Fruit fly (Drosophila melanogaster): ENCODE measurements around the gene CG42245.

CG42245 gene

DNA sequence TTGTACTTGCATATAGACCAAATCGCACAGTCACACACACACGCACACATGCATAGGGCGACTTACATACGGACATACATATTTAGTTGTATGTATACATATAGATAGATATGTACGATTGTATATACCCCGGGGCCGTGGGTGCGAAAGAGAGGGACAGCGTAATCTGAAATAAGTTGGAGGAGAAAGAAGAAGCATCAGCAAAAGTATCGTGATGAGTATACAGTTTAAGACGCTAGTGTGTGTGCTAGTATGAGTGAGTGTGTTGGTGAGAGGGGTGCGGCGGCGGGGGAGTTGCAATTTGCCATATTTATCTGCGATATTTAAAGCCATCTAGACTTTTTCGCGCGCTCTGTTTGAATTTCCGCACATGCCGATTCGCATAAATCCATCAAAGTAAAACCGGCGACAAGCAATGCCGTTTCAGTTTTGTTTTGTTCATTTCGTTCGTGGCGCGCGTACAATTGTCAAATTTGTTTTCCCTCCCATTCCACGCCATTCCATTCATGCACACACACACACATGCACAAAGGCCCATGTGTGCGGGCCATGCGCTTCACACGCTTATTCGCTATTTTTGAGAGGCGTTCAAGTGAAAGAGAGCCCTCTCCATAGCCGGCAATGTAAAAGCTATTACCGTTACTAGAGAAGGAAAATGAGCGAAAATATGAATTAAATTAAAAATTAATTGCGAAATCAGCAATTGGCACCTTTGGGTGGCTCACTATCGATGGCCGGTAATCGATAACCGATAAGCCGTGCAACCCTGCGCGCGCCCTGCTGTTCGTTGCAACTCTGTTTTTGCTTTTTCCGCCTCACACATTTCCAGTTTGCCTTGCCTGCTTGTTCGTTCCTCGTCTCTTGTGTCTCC lies 3.6 kb downstream of the CG42245 start:
- TF ChIP-seq CG5204 (GFP tag; optimal IDR thresholded peaks at IDR 0.05), result peak; percentile 74
- TF ChIP-seq Hr96 (GFP tag; optimal IDR thresholded peaks at IDR 0.05), result peak; percentile 82
- peak; percentile 56 for TF ChIP-seq CG33017 (tag; optimal IDR thresholded peaks at IDR 0.05)
- peak; percentile 78 for TF ChIP-seq CG12768 (GFP tag; optimal IDR thresholded peaks at IDR 0.05)
- peak; percentile 86 for TF ChIP-seq CG7101 (tag; optimal IDR thresholded peaks at IDR 0.05)
- peak; percentile 73 for TF ChIP-seq ovo (GFP tag; optimal IDR thresholded peaks at IDR 0.05)
- TF ChIP-seq CG11617 (GFP tag; optimal IDR thresholded peaks at IDR 0.05), result peak; percentile 93
- peak; percentile 91 for TF ChIP-seq CG14711 (tag; optimal IDR thresholded peaks at IDR 0.05)
- TF ChIP-seq bab1 (GFP tag; optimal IDR thresholded peaks at IDR 0.05), result peak; percentile 86
- TF ChIP-seq cnc (optimal IDR thresholded peaks at IDR 0.05), result peak in 1 of 2 experiments; percentile 13
- TF ChIP-seq pad (GFP tag; optimal IDR thresholded peaks at IDR 0.05), result peak; percentile 80
- peak; percentile 93 for TF ChIP-seq Mnt (GFP tag; optimal IDR thresholded peaks at IDR 0.05)
- peak; percentile 67 for TF ChIP-seq toe (GFP tag; optimal IDR thresholded peaks at IDR 0.05)
- TF ChIP-seq Clk (GFP tag; optimal IDR thresholded peaks at IDR 0.05), result peak; percentile 52
- TF ChIP-seq CG7045 (GFP tag; optimal IDR thresholded peaks at IDR 0.05), result peak; percentile 78
- peak; percentile 96 for TF ChIP-seq tj (GFP tag; optimal IDR thresholded peaks at IDR 0.05)
- TF ChIP-seq Crg-1 (GFP tag; optimal IDR thresholded peaks at IDR 0.05), result peak; percentile 88
- peak; percentile 97 for TF ChIP-seq cic (GFP tag; optimal IDR thresholded peaks at IDR 0.05)
- TF ChIP-seq kay (GFP tag; ENCODE audit: borderline replicate concordance), result peak; percentile 49
- TF ChIP-seq CG1620 (GFP tag; optimal IDR thresholded peaks at IDR 0.05), result peak; percentile 77

DNA sequence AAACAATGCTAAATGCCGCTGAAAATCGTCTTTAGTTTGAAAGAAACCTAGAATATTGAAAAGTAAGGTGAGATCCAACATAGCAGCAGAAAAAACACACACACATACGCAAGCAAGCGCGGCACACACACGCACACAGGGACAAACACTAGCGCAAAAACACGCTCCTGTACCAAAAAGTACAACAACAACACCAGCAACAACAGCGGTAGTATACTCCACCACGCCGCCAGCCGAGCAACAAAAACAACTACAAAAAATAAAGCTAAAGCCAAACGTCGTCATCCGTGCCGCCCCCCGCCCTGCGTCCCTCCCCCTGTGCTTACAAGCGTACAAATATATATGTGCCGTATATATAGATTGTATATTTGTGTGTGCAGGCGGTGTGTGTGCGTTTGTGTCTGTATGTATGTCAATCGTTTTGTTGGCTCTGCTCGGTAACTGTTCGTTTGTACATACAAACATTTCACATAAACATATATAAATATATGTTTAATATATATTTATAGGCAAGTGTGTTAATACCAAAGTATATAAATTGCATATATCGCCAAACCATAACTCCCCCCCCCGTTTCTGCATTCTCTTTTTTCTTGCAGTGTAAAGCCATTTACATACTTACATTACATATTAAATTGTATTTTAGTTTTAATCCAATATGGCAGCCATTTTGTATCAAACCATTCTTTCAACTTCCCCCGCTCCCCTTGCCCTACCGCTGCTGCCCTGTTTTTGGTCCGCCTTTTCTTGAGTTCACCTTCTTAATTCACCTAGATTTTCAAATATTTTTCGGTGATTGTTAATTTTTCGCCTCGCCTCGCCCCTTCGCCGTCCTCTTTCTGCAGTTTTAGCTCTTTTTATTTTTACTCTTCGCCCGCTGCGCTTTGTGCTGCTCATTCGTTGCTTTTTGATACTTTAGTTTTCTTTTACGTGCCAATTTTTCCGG lies 4.8 kb downstream of the CG42245 start:
- TF ChIP-seq cic (GFP tag; optimal IDR thresholded peaks at IDR 0.05) (no peak), CG7101 (tag; optimal IDR thresholded peaks at IDR 0.05) (no peak), CG33017 (tag; optimal IDR thresholded peaks at IDR 0.05) (no peak), Hr96 (GFP tag; optimal IDR thresholded peaks at IDR 0.05) (no peak), pad (GFP tag; optimal IDR thresholded peaks at IDR 0.05) (no peak), Clk (GFP tag; optimal IDR thresholded peaks at IDR 0.05) (no peak), CG5204 (GFP tag; optimal IDR thresholded peaks at IDR 0.05) (no peak), bab1 (GFP tag; optimal IDR thresholded peaks at IDR 0.05) (peak; percentile 40), CG12768 (GFP tag; optimal IDR thresholded peaks at IDR 0.05) (peak; percentile 6), CG14711 (tag; optimal IDR thresholded peaks at IDR 0.05) (peak; percentile 46), kay (GFP tag; ENCODE audit: borderline replicate concordance) (no peak), tj (GFP tag; optimal IDR thresholded peaks at IDR 0.05) (peak; percentile 63), Crg-1 (GFP tag; optimal IDR thresholded peaks at IDR 0.05) (no peak)

DNA sequence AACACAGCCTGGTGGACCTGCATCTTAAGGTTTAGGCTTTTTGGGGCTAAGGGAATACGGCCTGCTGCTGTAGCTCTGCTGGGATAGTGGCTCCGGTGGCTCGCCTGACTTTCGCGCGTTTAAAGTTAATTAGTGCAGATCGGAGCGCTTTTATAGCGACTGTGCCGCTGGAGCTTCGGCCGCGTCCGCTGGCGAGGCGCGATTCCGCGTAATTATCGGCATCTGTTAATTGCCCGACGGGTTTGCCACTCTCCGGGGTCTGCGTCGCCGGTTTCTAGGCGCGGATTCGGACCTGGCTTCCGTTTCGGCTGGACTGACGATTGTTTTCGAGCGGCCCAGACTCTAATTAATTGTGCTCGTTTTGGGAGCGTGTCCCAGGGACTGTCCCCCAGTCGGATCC lies 11.8 kb downstream of the CG42245 start, which contains the start of gene CG14949:
Gene CG14949 (minus strand): TSS at position 101 of the 400 bp plus-strand sequence.
- no peak for TF ChIP-seq CG14711 (tag; optimal IDR thresholded peaks at IDR 0.05)

DNA sequence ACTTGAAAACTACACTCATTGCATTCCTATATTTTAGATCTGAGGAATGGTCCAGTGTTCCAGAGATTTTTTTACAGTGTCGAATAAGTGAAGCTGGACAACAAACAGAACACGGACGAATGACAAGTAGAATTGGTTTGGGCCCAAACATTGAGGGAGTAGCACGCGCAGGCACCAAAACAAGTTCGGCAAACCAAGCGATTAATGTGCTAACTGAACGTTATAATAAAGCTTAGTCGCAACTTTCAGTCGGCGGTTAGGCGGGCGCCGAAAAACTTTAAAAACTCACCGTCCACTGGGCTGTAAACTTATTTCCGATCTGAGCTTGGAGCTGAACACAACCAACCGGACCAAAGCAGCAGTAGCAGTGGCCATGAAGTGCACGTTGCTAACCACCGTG lies 13.6 kb downstream of the CG42245 start, which contains the start of gene CG1143:
Gene CG1143 (plus strand): TSS at position 301 of the 400 bp plus-strand sequence.
- no peak for TF ChIP-seq kay (GFP tag; ENCODE audit: borderline replicate concordance)
- TF ChIP-seq bab1 (GFP tag; optimal IDR thresholded peaks at IDR 0.05), result no peak
- no peak for TF ChIP-seq CG7101 (tag; optimal IDR thresholded peaks at IDR 0.05)
- no peak for TF ChIP-seq cic (GFP tag; optimal IDR thresholded peaks at IDR 0.05)
- no peak for TF ChIP-seq Crg-1 (GFP tag; optimal IDR thresholded peaks at IDR 0.05)
- no peak for TF ChIP-seq CG5204 (GFP tag; optimal IDR thresholded peaks at IDR 0.05)
- TF ChIP-seq Clk (GFP tag; optimal IDR thresholded peaks at IDR 0.05), result no peak
- no peak for TF ChIP-seq CG1620 (GFP tag; optimal IDR thresholded peaks at IDR 0.05)
- no peak for TF ChIP-seq Hr96 (GFP tag; optimal IDR thresholded peaks at IDR 0.05)
- TF ChIP-seq CG12768 (GFP tag; optimal IDR thresholded peaks at IDR 0.05), result no peak

DNA sequence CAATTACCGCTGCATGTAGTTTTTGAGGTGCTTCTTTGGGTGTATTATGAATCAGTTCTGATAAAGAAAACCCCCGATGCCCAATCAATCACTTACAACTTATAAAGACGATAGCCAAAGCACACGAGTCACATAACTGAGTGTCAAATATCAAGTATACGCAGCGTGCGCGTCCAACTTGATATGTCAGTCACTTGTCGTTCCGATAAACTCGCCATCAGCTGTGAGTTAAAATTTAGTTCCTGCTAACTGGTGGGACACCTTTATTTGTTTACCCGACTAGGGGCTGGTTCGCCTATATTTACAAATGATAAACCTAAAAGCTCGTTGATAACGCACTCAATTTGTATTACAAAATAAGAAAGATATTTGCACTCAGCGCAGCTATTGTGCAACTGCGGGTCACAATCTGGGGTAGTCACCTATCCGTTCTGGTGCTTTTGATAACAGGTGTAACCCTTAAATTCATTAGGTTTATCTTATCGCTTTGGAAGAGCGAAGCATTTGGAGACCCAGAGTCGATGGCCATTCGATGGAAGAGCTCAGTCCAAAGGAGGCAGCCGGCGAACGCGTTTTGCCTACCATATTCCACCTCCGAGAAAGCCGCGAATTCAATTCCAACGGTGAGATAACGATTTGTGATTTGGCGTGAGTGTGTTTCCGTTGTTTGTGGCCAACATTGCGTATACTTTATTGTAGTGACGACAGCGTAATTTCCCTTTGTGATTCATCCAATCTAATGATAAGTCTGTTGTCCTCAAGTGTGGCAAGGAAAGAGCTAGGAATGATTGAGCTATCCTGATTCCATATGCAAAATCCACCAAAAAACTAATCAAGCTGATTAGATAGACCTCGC lies 16.2 kb downstream of the CG42245 start, which contains the start of gene CG1246:
Gene CG1246 (plus strand): TSS at position 526 of the 856 bp plus-strand sequence.
- no peak for TF ChIP-seq CG5204 (GFP tag; optimal IDR thresholded peaks at IDR 0.05)
- no peak for TF ChIP-seq bab1 (GFP tag; optimal IDR thresholded peaks at IDR 0.05)
- TF ChIP-seq CG11617 (GFP tag; optimal IDR thresholded peaks at IDR 0.05), result peak; percentile 24
- peak; percentile 14 for TF ChIP-seq Hr96 (GFP tag; optimal IDR thresholded peaks at IDR 0.05)
- TF ChIP-seq tj (GFP tag; optimal IDR thresholded peaks at IDR 0.05), result no peak
- no peak for TF ChIP-seq Crg-1 (GFP tag; optimal IDR thresholded peaks at IDR 0.05)
- TF ChIP-seq ovo (GFP tag; optimal IDR thresholded peaks at IDR 0.05), result no peak
- TF ChIP-seq CG12768 (GFP tag; optimal IDR thresholded peaks at IDR 0.05), result peak; percentile 47
- TF ChIP-seq CG7045 (GFP tag; optimal IDR thresholded peaks at IDR 0.05), result peak; percentile 49
- TF ChIP-seq CG33017 (tag; optimal IDR thresholded peaks at IDR 0.05), result peak; percentile 39
- TF ChIP-seq cic (GFP tag; optimal IDR thresholded peaks at IDR 0.05), result peak; percentile 71
- no peak for TF ChIP-seq Clk (GFP tag; optimal IDR thresholded peaks at IDR 0.05)
- TF ChIP-seq Mnt (GFP tag; optimal IDR thresholded peaks at IDR 0.05), result peak; percentile 60
- peak; percentile 62 for TF ChIP-seq CG14711 (tag; optimal IDR thresholded peaks at IDR 0.05)
- peak; percentile 32 for TF ChIP-seq pad (GFP tag; optimal IDR thresholded peaks at IDR 0.05)
- TF ChIP-seq cnc (optimal IDR thresholded peaks at IDR 0.05), result no peak
- TF ChIP-seq toe (GFP tag; optimal IDR thresholded peaks at IDR 0.05), result no peak
- TF ChIP-seq CG7101 (tag; optimal IDR thresholded peaks at IDR 0.05), result peak; percentile 32
- TF ChIP-seq kay (GFP tag; ENCODE audit: borderline replicate concordance), result peak; percentile 85
- TF ChIP-seq CG1620 (GFP tag; optimal IDR thresholded peaks at IDR 0.05), result no peak
